Worm (Caenorhabditis elegans): Measurements from ENCODE around the gene K08F8.7.

Gene K08F8.7

ce11 chrII:8755270-8755669, at the start of gene K08F8.7:
Gene K08F8.7, minus strand, starts transcription at chrII:8755370.
- TF ChIP-seq nhr-237 (tag; optimal IDR thresholded peaks at IDR 0.05) (no peak), dmd-4 (tag; optimal IDR thresholded peaks at IDR 0.05) (no peak), nhr-129 (tag; optimal IDR thresholded peaks at IDR 0.05) (no peak), peb-1 (tag; optimal IDR thresholded peaks at IDR 0.05) (no peak), R02D3.7 (tag; optimal IDR thresholded peaks at IDR 0.05) (no peak), alr-1 (tag; optimal IDR thresholded peaks at IDR 0.05) (no peak), elt-3 (tag; optimal IDR thresholded peaks at IDR 0.05) (no peak)

ce11 chrII:8800830-8801229, 45.7 kb upstream of the K08F8.7 start, which contains the start of gene appg-2:
Gene appg-2, plus strand, starts transcription at chrII:8801130.
- TF ChIP-seq mbf-1 (tag; optimal IDR thresholded peaks at IDR 0.05) (no peak), skn-1 (tag; optimal IDR thresholded peaks at IDR 0.05) (no peak), unc-62 (GFP tag; optimal IDR thresholded peaks at IDR 0.05) (no peak), nhr-129 (tag; optimal IDR thresholded peaks at IDR 0.05) (no peak), C34F6.9 (tag; optimal IDR thresholded peaks at IDR 0.05) (no peak)

DNA sequence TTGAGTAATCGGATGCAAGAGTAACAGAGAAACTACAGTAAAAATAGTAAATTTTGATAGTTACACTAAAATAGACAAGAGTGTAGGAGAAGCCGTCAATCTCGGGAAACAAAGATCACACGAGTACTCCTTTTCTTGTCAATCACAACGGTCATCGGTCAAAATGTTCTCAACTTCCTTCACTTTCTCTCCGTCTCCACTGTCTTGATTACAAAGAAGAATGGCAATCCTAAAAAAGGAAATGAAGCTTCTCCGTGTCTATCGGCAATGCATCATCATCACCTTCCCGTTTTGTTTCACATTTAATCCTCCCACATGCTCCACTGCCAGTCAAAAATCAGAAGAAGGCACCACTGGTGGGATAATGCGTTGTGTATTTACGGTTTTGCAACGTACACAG, 44.6 kb upstream of the K08F8.7 start:
- TF ChIP-seq unc-62 (GFP tag; optimal IDR thresholded peaks at IDR 0.05) = peak; percentile 56
- no peak for TF ChIP-seq mab-5 (tag; optimal IDR thresholded peaks at IDR 0.05)
- no peak for TF ChIP-seq nhr-6 (tag; optimal IDR thresholded peaks at IDR 0.05)
- peak; percentile 50 for TF ChIP-seq unc-55 (GFP tag; optimal IDR thresholded peaks at IDR 0.05)

DNA sequence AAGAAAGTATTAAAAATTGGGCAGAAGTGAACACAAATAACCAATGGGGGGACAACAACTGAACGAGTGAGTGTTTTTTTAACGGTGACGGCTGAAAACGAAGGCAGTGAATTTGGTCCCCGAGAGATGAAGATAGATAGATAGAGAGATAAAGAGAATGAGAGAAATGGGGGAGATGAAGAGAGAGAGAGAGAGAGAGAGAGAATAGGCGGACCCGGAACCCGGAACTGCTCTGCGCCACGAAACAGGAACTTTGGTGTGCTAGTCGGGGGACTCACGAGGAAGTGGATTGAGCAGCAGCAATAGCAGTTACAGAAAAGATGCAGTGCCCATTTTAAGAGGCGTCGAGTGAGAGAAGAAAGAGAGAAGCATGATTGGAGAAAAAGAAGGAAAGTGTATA, 41.2 kb upstream of the K08F8.7 start:
- TF ChIP-seq zag-1 (tag; optimal IDR thresholded peaks at IDR 0.05) (peak; percentile 79), nhr-11 (tag; optimal IDR thresholded peaks at IDR 0.05) (no peak), ztf-1 (GFP tag; conservative IDR thresholded peaks at IDR 0.05) (no peak), nhr-129 (tag; optimal IDR thresholded peaks at IDR 0.05) (peak; percentile 55), mbf-1 (tag; optimal IDR thresholded peaks at IDR 0.05) (no peak), unc-55 (GFP tag; optimal IDR thresholded peaks at IDR 0.05) (peak; percentile 59), nhr-21 (tag; optimal IDR thresholded peaks at IDR 0.05) (no peak), alr-1 (tag; optimal IDR thresholded peaks at IDR 0.05) (no peak), nhr-10 (tag; optimal IDR thresholded peaks at IDR 0.05) (no peak), ztf-4 (tag; optimal IDR thresholded peaks at IDR 0.05) (peak; percentile 63), ama-1 (optimal IDR thresholded peaks at IDR 0.05) (no peak), sma-3 (GFP tag; optimal IDR thresholded peaks at IDR 0.05) (no peak), nhr-12 (tag; optimal IDR thresholded peaks at IDR 0.05) (no peak), sma-9 (GFP tag; optimal IDR thresholded peaks at IDR 0.05) (peak; percentile 95), sma-9 (tag; optimal IDR thresholded peaks at IDR 0.05) (no peak), nhr-237 (tag; optimal IDR thresholded peaks at IDR 0.05) (no peak), C34F6.9 (tag; optimal IDR thresholded peaks at IDR 0.05) (peak; percentile 88), blmp-1 (tag; optimal IDR thresholded peaks at IDR 0.05; ENCODE audit: insufficient read depth) (no peak), lin-13 (GFP tag; optimal IDR thresholded peaks at IDR 0.05) (no peak), sem-4 (tag; optimal IDR thresholded peaks at IDR 0.05) (peak; percentile 86), unc-62 (GFP tag; optimal IDR thresholded peaks at IDR 0.05) (peak; percentile 8), nhr-77 (tag; optimal IDR thresholded peaks at IDR 0.05) (no peak), mdl-1 (tag; optimal IDR thresholded peaks at IDR 0.05) (peak; percentile 22 to 82), fos-1 (tag; optimal IDR thresholded peaks at IDR 0.05) (peak; percentile 19), ceh-82 (tag; optimal IDR thresholded peaks at IDR 0.05) (peak; percentile 52), ceh-16 (tag; optimal IDR thresholded peaks at IDR 0.05) (no peak), nhr-25 (tag; optimal IDR thresholded peaks at IDR 0.05) (no peak), aly-2 (tag; optimal IDR thresholded peaks at IDR 0.05) (no peak), egl-27 (tag; optimal IDR thresholded peaks at IDR 0.05) (peak; percentile 89), nhr-23 (tag; optimal IDR thresholded peaks at IDR 0.05) (no peak), nhr-6 (tag; optimal IDR thresholded peaks at IDR 0.05) (no peak), mab-5 (tag; optimal IDR thresholded peaks at IDR 0.05) (peak; percentile 21), gmeb-1 (tag; optimal IDR thresholded peaks at IDR 0.05) (no peak), peb-1 (tag; optimal IDR thresholded peaks at IDR 0.05) (no peak), skn-1 (tag; optimal IDR thresholded peaks at IDR 0.05) (no peak), elt-3 (tag; optimal IDR thresholded peaks at IDR 0.05) (no peak), crh-2 (tag; optimal IDR thresholded peaks at IDR 0.05) (peak; percentile 79), elt-1 (tag; optimal IDR thresholded peaks at IDR 0.05) (no peak), dmd-4 (tag; optimal IDR thresholded peaks at IDR 0.05) (no peak), ztf-11 (tag; optimal IDR thresholded peaks at IDR 0.05) (no peak), lin-11 (tag; optimal IDR thresholded peaks at IDR 0.05) (peak; percentile 44), R02D3.7 (tag; optimal IDR thresholded peaks at IDR 0.05) (no peak), ZK546.5 (tag; optimal IDR thresholded peaks at IDR 0.05) (no peak), snpc-4 (tag; optimal IDR thresholded peaks at IDR 0.05) (peak; percentile 6), F13H6.1 (tag; optimal IDR thresholded peaks at IDR 0.05) (peak; percentile 88), unc-39 (tag; optimal IDR thresholded peaks at IDR 0.05) (no peak), lin-39 (tag; optimal IDR thresholded peaks at IDR 0.05) (no peak)

Measured in whole organism, L2 larva.